Worm (Caenorhabditis elegans): ENCODE data around the gene F53H1.4.

ce11 chrIV:1346981-1347380 is 37.0 kb downstream of the F53H1.4 start, which contains the start of gene rfc-2:
- no peak for TF ChIP-seq him-1 (tag; optimal IDR thresholded peaks at IDR 0.05)
- no peak for TF ChIP-seq dao-5 (tag; optimal IDR thresholded peaks at IDR 0.05)
